Fruit fly (Drosophila melanogaster) whole organism, pupa: ENCODE measurements around the gene PGRP-LD.
A peak's percentile ranks its signal among the peaks of the same experiment; 100 is the strongest.

ENCODE experiments used
- CG10348 ChIP-seq: fragments of 200-800 bp; sonication (Bioruptor generic); IDR thresholded peaks from 2 replicates; pipeline ENCODE4 v1.3.6; 2022; ENCODE audit warnings: missing biosample characterization, missing genetic modification characterization
- CG12605 ChIP-seq: fragments of 200-800 bp; sonication (Bioruptor generic); IDR thresholded peaks from 2 replicates; pipeline ENCODE4 v1.3.6; 2022; ENCODE audit warnings: missing biosample characterization, missing genetic modification characterization
- CG13204 ChIP-seq: fragments of 200-800 bp; sonication (Bioruptor generic); optimal IDR thresholded peaks from 2 replicates; lab custom pipeline; 2018; ENCODE audit warnings: missing biosample characterization, mild to moderate bottlenecking, missing genetic modification characterization, moderate library complexity
- CG14655 ChIP-seq: fragments of 200-800 bp; sonication (Bioruptor generic); optimal IDR thresholded peaks from 3 replicates; lab custom pipeline; 2017; ENCODE audit warnings: mild to moderate bottlenecking, missing biosample characterization, missing genetic modification reagents, missing genetic modification characterization
- CG15710 ChIP-seq: fragments of 200-800 bp; sonication (Bioruptor generic); optimal IDR thresholded peaks from 2 replicates; lab custom pipeline; 2018; ENCODE audit warnings: missing biosample characterization, mild to moderate bottlenecking, missing genetic modification characterization, moderate library complexity
- CG17806 ChIP-seq: fragments of 200-800 bp; sonication (Bioruptor generic); optimal IDR thresholded peaks from 2 replicates; lab custom pipeline; 2018; ENCODE audit warnings: missing biosample characterization, mild to moderate bottlenecking, missing genetic modification characterization, moderate library complexity
- CG32121 ChIP-seq: fragments of 200-800 bp; sonication (Bioruptor generic); IDR thresholded peaks from 2 replicates; pipeline ENCODE4 v1.3.6; 2022; ENCODE audit warnings: missing biosample characterization, missing genetic modification characterization
- CG34367 ChIP-seq: fragments of 200-800 bp; sonication (Bioruptor generic); optimal IDR thresholded peaks from 2 replicates; lab custom pipeline; 2018; ENCODE audit warnings: missing biosample characterization, mild to moderate bottlenecking, missing genetic modification characterization
- CG4496 ChIP-seq: fragments of 200-800 bp; sonication (Bioruptor generic); IDR thresholded peaks from 3 replicates; pipeline ENCODE4 v1.3.6; 2022; ENCODE audit warnings: missing biosample characterization, missing genetic modification characterization
- CG8159 ChIP-seq: fragments of 200-800 bp; sonication (Bioruptor generic); optimal IDR thresholded peaks from 3 replicates; lab custom pipeline; 2018; ENCODE audit warnings: missing biosample characterization, mild to moderate bottlenecking, missing genetic modification characterization, moderate library complexity
- CG8301 ChIP-seq: fragments of 200-800 bp; sonication (Bioruptor generic); optimal IDR thresholded peaks from 2 replicates; lab custom pipeline; 2018; ENCODE audit warnings: missing biosample characterization, mild to moderate bottlenecking, missing genetic modification characterization
- CG9948 ChIP-seq: fragments of 200-800 bp; sonication (Bioruptor generic); optimal IDR thresholded peaks from 2 replicates; lab custom pipeline; 2018; ENCODE audit warnings: missing biosample characterization, mild to moderate bottlenecking, missing genetic modification characterization, moderate library complexity
- D1 ChIP-seq: fragments of 200-800 bp; sonication (Bioruptor generic); optimal IDR thresholded peaks from 2 replicates; lab custom pipeline; 2018; ENCODE audit warnings: missing biosample characterization, mild to moderate bottlenecking, missing genetic modification characterization, moderate library complexity
- EcR ChIP-seq: fragments of 200-800 bp; sonication (Bioruptor generic); optimal IDR thresholded peaks from 3 replicates; lab custom pipeline; 2019; ENCODE audit warnings: missing biosample characterization, missing genetic modification characterization, mild to moderate bottlenecking, moderate library complexity, missing genetic modification reagents
- Ets98B ChIP-seq: fragments of 200-800 bp; sonication (Bioruptor generic); IDR thresholded peaks from 2 replicates; pipeline ENCODE4 v1.3.6; 2022; ENCODE audit warnings: missing biosample characterization, missing genetic modification characterization
- Pif1A ChIP-seq: fragments of 200-800 bp; sonication (Bioruptor generic); optimal IDR thresholded peaks from 3 replicates; lab custom pipeline; 2016; ENCODE audit warnings: missing biosample characterization, missing genetic modification characterization
- Pif1B ChIP-seq: fragments of 200-800 bp; sonication (Bioruptor generic); optimal IDR thresholded peaks from 3 replicates; lab custom pipeline; 2016; ENCODE audit warnings: missing biosample characterization, missing genetic modification characterization
- Snoo ChIP-seq: fragments of 200-800 bp; sonication (Bioruptor generic); optimal IDR thresholded peaks from 3 replicates; lab custom pipeline; 2017; ENCODE audit warnings: missing biosample characterization, mild to moderate bottlenecking, missing genetic modification characterization, inconsistent platforms
- fd96Ca ChIP-seq: fragments of 200-800 bp; sonication (Bioruptor generic); IDR thresholded peaks from 3 replicates; pipeline ENCODE4 v1.3.6; 2022; ENCODE audit warnings: missing biosample characterization, missing genetic modification characterization
- gl ChIP-seq: fragments of 200-800 bp; sonication (Bioruptor generic); optimal IDR thresholded peaks from 2 replicates; lab custom pipeline; 2018; ENCODE audit warnings: missing biosample characterization, mild to moderate bottlenecking, missing genetic modification characterization
- rn ChIP-seq: fragments of 200-800 bp; sonication (Bioruptor generic); IDR thresholded peaks from 2 replicates; pipeline ENCODE4 v1.3.6; 2022; ENCODE audit warnings: missing biosample characterization, missing genetic modification characterization

The PGRP-LD gene

dm6 chr3L:5797274-5797673 is 17.4 kb downstream of the PGRP-LD start:
- TF ChIP-seq CG12605 (GFP tag; lab: Robert Waterston, UW) (no peak), rn (GFP tag; lab: Robert Waterston, UW) (no peak), Pif1A (GFP tag; lab: Kevin White, UChicago) (no peak), fd96Ca (no peak), Pif1B (GFP tag; lab: Kevin White, UChicago) (no peak)

dm6 chr3L:5802063-5802531 is 22.2 kb downstream of the PGRP-LD start:
- TF ChIP-seq Ets98B = peak; percentile 46; the same call in 1 of the 2 replicates
- peak; percentile 89 for TF ChIP-seq EcR (GFP tag; lab: Kevin White, UChicago)
- no peak for TF ChIP-seq CG14655 (GFP tag; lab: Kevin White, UChicago)
- peak; percentile 84 for TF ChIP-seq CG4496 (GFP tag; lab: Robert Waterston, UW)
- no peak for TF ChIP-seq fd96Ca
- TF ChIP-seq CG17806 = no peak
- TF ChIP-seq Pif1B (GFP tag; lab: Kevin White, UChicago) = no peak
- TF ChIP-seq CG13204 (GFP tag; lab: Kevin White, UChicago) = no peak
- TF ChIP-seq CG34367 (tag; lab: Kevin White, UChicago) = no peak
- no peak for TF ChIP-seq CG9948 (tag; lab: Kevin White, UChicago)
- TF ChIP-seq CG10348 (GFP tag; lab: Robert Waterston, UW) = 0 out of 2 replicates have a peak, but pooled peaks have one; percentile 20
- peak; percentile 32; the same call in 1 of the 2 replicates for TF ChIP-seq CG12605 (GFP tag; lab: Robert Waterston, UW)
- peak; percentile 15 for TF ChIP-seq gl
- TF ChIP-seq Pif1A (GFP tag; lab: Kevin White, UChicago) = no peak
- TF ChIP-seq CG32121 = 0 out of 2 replicates have a peak, but pooled peaks have one; percentile 17
- no peak for TF ChIP-seq CG8159 (tag; lab: Kevin White, UChicago)
- TF ChIP-seq Snoo (tag; lab: Kevin White, UChicago) = no peak
- TF ChIP-seq D1 (tag; lab: Kevin White, UChicago) = no peak
- TF ChIP-seq rn (GFP tag; lab: Robert Waterston, UW) = no peak
- TF ChIP-seq CG15710 (tag; lab: Kevin White, UChicago) = no peak
- no peak for TF ChIP-seq CG8301 (tag; lab: Kevin White, UChicago)

- no peak for TF ChIP-seq CG8159 (tag; lab: Kevin White, UChicago)
- TF ChIP-seq fd96Ca = no peak
- TF ChIP-seq Snoo (tag; lab: Kevin White, UChicago) = no peak
- TF ChIP-seq CG34367 (tag; lab: Kevin White, UChicago) = no peak
- no peak for TF ChIP-seq CG15710 (tag; lab: Kevin White, UChicago)
- no peak for TF ChIP-seq CG9948 (tag; lab: Kevin White, UChicago)
- TF ChIP-seq CG13204 (GFP tag; lab: Kevin White, UChicago) = no peak
- no peak for TF ChIP-seq D1 (tag; lab: Kevin White, UChicago)
- no peak for TF ChIP-seq CG14655 (GFP tag; lab: Kevin White, UChicago)
- no peak for TF ChIP-seq CG10348 (GFP tag; lab: Robert Waterston, UW)
- TF ChIP-seq Pif1A (GFP tag; lab: Kevin White, UChicago) = no peak
Measured at dm6 chr3L:5802733-5803132, 22.9 kb downstream of the PGRP-LD start, which contains the start of gene CG42272. TSS of gene CG42272 (plus strand) at chr3L:5803033.

dm6 chr3L:5807370-5808100 is 27.7 kb downstream of the PGRP-LD start:
- TF ChIP-seq CG13204 (GFP tag; lab: Kevin White, UChicago) (no peak), D1 (tag; lab: Kevin White, UChicago) (no peak), CG12605 (GFP tag; lab: Robert Waterston, UW) (no peak), CG14655 (GFP tag; lab: Kevin White, UChicago) (peak; percentile 50), Ets98B (peak; percentile 35; the same call in 1 of the 2 replicates), Snoo (tag; lab: Kevin White, UChicago) (no peak), EcR (GFP tag; lab: Kevin White, UChicago) (peak; percentile 37), CG9948 (tag; lab: Kevin White, UChicago) (no peak), fd96Ca (peak; percentile 65; the same call in 2 of the 3 replicates), CG34367 (tag; lab: Kevin White, UChicago) (no peak), Pif1B (GFP tag; lab: Kevin White, UChicago) (peak; percentile 14), CG17806 (no peak), CG8301 (tag; lab: Kevin White, UChicago) (peak; percentile 23), rn (GFP tag; lab: Robert Waterston, UW) (no peak), gl (peak; percentile 37), CG32121 (peak; percentile 68; the same call in 1 of the 2 replicates), Pif1A (GFP tag; lab: Kevin White, UChicago) (peak; percentile 13), CG15710 (tag; lab: Kevin White, UChicago) (peak; percentile 4), CG4496 (GFP tag; lab: Robert Waterston, UW) (peak; percentile 75; the same call in 2 of the 3 replicates), CG10348 (GFP tag; lab: Robert Waterston, UW) (no peak), CG8159 (tag; lab: Kevin White, UChicago) (no peak)

- peak; percentile 55 for TF ChIP-seq Snoo (tag; lab: Kevin White, UChicago)
- peak; percentile 11; the same call in 1 of the 2 replicates for TF ChIP-seq CG12605 (GFP tag; lab: Robert Waterston, UW)
- peak; percentile 86 for TF ChIP-seq CG15710 (tag; lab: Kevin White, UChicago)
- no peak; the same call in 1 of the 2 replicates for TF ChIP-seq CG32121
- peak; percentile 75 for TF ChIP-seq CG34367 (tag; lab: Kevin White, UChicago)
- TF ChIP-seq Ets98B = peak; percentile 62
- TF ChIP-seq CG14655 (GFP tag; lab: Kevin White, UChicago) = peak; percentile 87
- TF ChIP-seq rn (GFP tag; lab: Robert Waterston, UW) = no peak
- TF ChIP-seq CG17806 = peak; percentile 79
- peak; percentile 62 for TF ChIP-seq CG13204 (GFP tag; lab: Kevin White, UChicago)
- peak; percentile 88 for TF ChIP-seq Pif1A (GFP tag; lab: Kevin White, UChicago)
- peak; percentile 89 for TF ChIP-seq CG8159 (tag; lab: Kevin White, UChicago)
- TF ChIP-seq EcR (GFP tag; lab: Kevin White, UChicago) = peak; percentile 23
- peak; percentile 87 for TF ChIP-seq fd96Ca
- peak; percentile 50 for TF ChIP-seq D1 (tag; lab: Kevin White, UChicago)
- TF ChIP-seq CG9948 (tag; lab: Kevin White, UChicago) = peak; percentile 85
- TF ChIP-seq gl = peak; percentile 59
- TF ChIP-seq CG4496 (GFP tag; lab: Robert Waterston, UW) = no peak; the same call in 1 of the 3 replicates
- TF ChIP-seq Pif1B (GFP tag; lab: Kevin White, UChicago) = peak; percentile 78
- 0 out of 2 replicates have a peak, but pooled peaks have one; percentile 31 for TF ChIP-seq CG10348 (GFP tag; lab: Robert Waterston, UW)
- peak; percentile 87 for TF ChIP-seq CG8301 (tag; lab: Kevin White, UChicago)
Measured at dm6 chr3L:5808101-5808433, 28.2 kb downstream of the PGRP-LD start.
